Worm (Caenorhabditis elegans) whole organism, L3 larva: ENCODE results near the gene str-64.

Experiments
- nhr-237 ChIP-seq: fragments of 150-350 bp; optimal IDR thresholded peaks from 2 replicates; lab custom pipeline; 2014; ENCODE audit warnings: missing biosample characterization, missing genetic modification characterization
- nhr-77 ChIP-seq: fragments of 150-350 bp; optimal IDR thresholded peaks from 2 replicates; lab custom pipeline; 2014; ENCODE audit warnings: missing biosample characterization, missing genetic modification characterization
- skn-1 ChIP-seq: fragments of 150-350 bp; optimal IDR thresholded peaks from 2 replicates; lab custom pipeline; 2014; ENCODE audit warnings: missing biosample characterization, missing genetic modification characterization
- tbx-2 ChIP-seq: sonication (generic microtip); optimal IDR thresholded peaks from 2 replicates; lab custom pipeline; 2016; ENCODE audit warnings: mild to moderate bottlenecking, missing genetic modification characterization, missing compliant biosample characterization

DNA sequence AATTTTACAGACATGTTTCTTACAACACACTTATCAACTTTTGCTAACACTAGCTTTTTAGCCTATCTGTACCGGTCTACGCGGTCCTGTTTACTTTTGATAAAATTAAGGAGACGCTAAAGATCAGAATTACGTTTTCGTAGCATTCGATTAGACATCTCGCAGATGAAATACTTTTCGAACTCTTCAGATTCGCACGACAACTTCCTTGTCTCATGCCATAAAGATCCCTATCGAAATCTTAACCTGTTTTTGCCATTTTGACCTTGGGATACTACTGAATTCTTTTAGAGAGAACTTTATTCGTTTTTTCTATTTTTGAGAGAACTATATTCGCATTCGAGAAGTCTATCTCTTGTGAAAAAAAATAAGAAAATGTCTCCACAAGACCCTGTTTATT, 50.3 kb downstream of the str-64 start, which contains the start of gene C17B7.5:
- TF ChIP-seq nhr-77 (tag; lab: Kevin White, UChicago) (no peak), skn-1 (tag; lab: Kevin White, UChicago) (no peak), tbx-2 (tag; lab: Kevin White, UChicago) (no peak), nhr-237 (tag; lab: Kevin White, UChicago) (no peak)
